Worm (Caenorhabditis elegans) whole organism, mixed stage, embryonic: ENCODE measurements around the gene cyp-13A3.

ENCODE experiments used
- blmp-1 ChIP-seq: fragments of 150-350 bp; optimal IDR thresholded peaks from 2 replicates; lab custom pipeline; 2014; ENCODE audit warnings: missing biosample characterization, missing genetic modification characterization
- ces-1 ChIP-seq: fragments of 150-350 bp; optimal IDR thresholded peaks from 2 replicates; lab custom pipeline; 2014; ENCODE audit warnings: missing biosample characterization, missing genetic modification reagents, missing genetic modification characterization
- elt-1 ChIP-seq: sonication (generic microtip); optimal IDR thresholded peaks from 2 replicates; lab custom pipeline; 2017; ENCODE audit warnings: missing genetic modification characterization, mild to moderate bottlenecking, missing compliant biosample characterization, antibody characterized with exemption, moderate library complexity, borderline replicate concordance; ENCODE audit not compliant: insufficient read depth
- flh-1 ChIP-seq: fragments of 200-800 bp; sonication (Bioruptor generic); optimal IDR thresholded peaks from 2 replicates; lab custom pipeline; 2018; ENCODE audit warnings: mild to moderate bottlenecking, missing genetic modification characterization, moderate library complexity, missing compliant biosample characterization
- nhr-237 ChIP-seq: fragments of 150-350 bp; optimal IDR thresholded peaks from 2 replicates; lab custom pipeline; 2014; ENCODE audit warnings: missing biosample characterization, missing genetic modification characterization
- nhr-76 ChIP-seq: sonication (generic microtip); optimal IDR thresholded peaks from 2 replicates; lab custom pipeline; 2017; ENCODE audit warnings: missing biosample characterization, missing genetic modification characterization
- snpc-4 ChIP-seq: fragments of 150-350 bp; optimal IDR thresholded peaks from 2 replicates; lab custom pipeline; 2014; ENCODE audit warnings: missing biosample characterization, missing genetic modification characterization
- unc-39 ChIP-seq: fragments of 150-350 bp; optimal IDR thresholded peaks from 2 replicates; lab custom pipeline; 2014; ENCODE audit warnings: missing biosample characterization, missing genetic modification characterization
- unc-62 ChIP-seq: fragments of 150-350 bp; optimal IDR thresholded peaks from 2 replicates; lab custom pipeline; 2014; ENCODE audit warnings: missing biosample characterization, missing genetic modification reagents, missing genetic modification characterization
- ztf-11 ChIP-seq: fragments of 150-350 bp; optimal IDR thresholded peaks from 2 replicates; lab custom pipeline; 2014; ENCODE audit warnings: missing biosample characterization, missing genetic modification characterization

DNA sequence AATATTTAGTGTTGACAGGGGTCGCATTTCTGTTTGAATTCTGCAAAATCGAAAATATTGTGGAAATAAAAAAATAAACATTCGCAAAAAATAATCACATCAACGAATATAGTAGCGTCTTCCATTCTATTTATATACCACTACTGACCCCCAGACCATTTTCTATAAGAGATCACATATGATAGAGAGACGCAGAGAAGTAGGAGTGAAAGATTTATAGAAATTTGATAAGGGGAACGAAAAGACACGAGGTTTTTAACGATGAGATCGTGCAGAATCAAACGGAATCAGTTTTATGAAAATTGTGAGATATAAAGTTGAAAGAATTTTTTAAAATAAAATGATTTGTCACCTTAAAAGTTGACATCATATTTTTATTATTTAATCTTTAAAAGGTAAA, 40.8 kb downstream of the cyp-13A3 start:
- TF ChIP-seq nhr-76 (tag; lab: Kevin White, UChicago) (no peak), elt-1 (tag; lab: Kevin White, UChicago) (no peak), unc-62 (GFP tag; lab: Kevin White, UChicago) (no peak), flh-1 (GFP tag; lab: Kevin White, UChicago) (no peak), nhr-237 (no peak), blmp-1 (tag; lab: Kevin White, UChicago) (no peak), ces-1 (GFP tag; lab: Kevin White, UChicago) (no peak), ztf-11 (tag; lab: Kevin White, UChicago) (no peak), snpc-4 (tag; lab: Kevin White, UChicago) (no peak), unc-39 (tag; lab: Kevin White, UChicago) (no peak)
